Worm (Caenorhabditis elegans) whole organism, mixed stage, embryonic: Measurements from ENCODE around the gene srlf-23.
A peak's percentile ranks its signal among the peaks of the same experiment; 100 is the strongest.

Experiments
- M03D4.4 ChIP-seq: sonication (generic microtip); optimal IDR thresholded peaks from 2 replicates; lab custom pipeline; 2017; ENCODE audit warnings: mild to moderate bottlenecking, missing genetic modification characterization, missing compliant biosample characterization
- bed-3 ChIP-seq: fragments of 200-800 bp; sonication (Bioruptor generic); optimal IDR thresholded peaks from 3 replicates; lab custom pipeline; 2018; ENCODE audit warnings: mild to moderate bottlenecking, missing genetic modification characterization, moderate library complexity, missing compliant biosample characterization
- blmp-1 ChIP-seq: fragments of 150-350 bp; optimal IDR thresholded peaks from 2 replicates; lab custom pipeline; 2014; ENCODE audit warnings: missing biosample characterization, missing genetic modification characterization
- ceh-39 ChIP-seq: fragments of 150-350 bp; optimal IDR thresholded peaks from 2 replicates; lab custom pipeline; 2014; ENCODE audit warnings: missing biosample characterization, missing genetic modification characterization
- ceh-43 ChIP-seq: fragments of 200-800 bp; sonication (Bioruptor generic); optimal IDR thresholded peaks from 2 replicates; lab custom pipeline; 2018; ENCODE audit warnings: mild to moderate bottlenecking, missing genetic modification characterization, moderate library complexity, missing compliant biosample characterization
- ceh-83 ChIP-seq: fragments of 200-800 bp; sonication (Bioruptor generic); optimal IDR thresholded peaks from 2 replicates; lab custom pipeline; 2018; ENCODE audit warnings: mild to moderate bottlenecking, missing genetic modification characterization, missing compliant biosample characterization
- cnd-1 ChIP-seq: fragments of 200-800 bp; sonication (Bioruptor generic); optimal IDR thresholded peaks from 2 replicates; lab custom pipeline; 2018; ENCODE audit warnings: mild to moderate bottlenecking, missing genetic modification characterization, missing compliant biosample characterization
- drap-1 ChIP-seq: fragments of 200-800 bp; sonication (Bioruptor generic); optimal IDR thresholded peaks from 3 replicates; lab custom pipeline; 2018; ENCODE audit warnings: mild to moderate bottlenecking, missing genetic modification characterization, missing compliant biosample characterization
- elt-1 ChIP-seq: sonication (generic microtip); optimal IDR thresholded peaks from 2 replicates; lab custom pipeline; 2017; ENCODE audit warnings: missing genetic modification characterization, mild to moderate bottlenecking, missing compliant biosample characterization, antibody characterized with exemption, moderate library complexity, borderline replicate concordance; ENCODE audit not compliant: insufficient read depth
- elt-3 ChIP-seq: fragments of 150-350 bp; optimal IDR thresholded peaks from 2 replicates; lab custom pipeline; 2014; ENCODE audit warnings: missing biosample characterization, missing genetic modification characterization
- flh-1 ChIP-seq: fragments of 200-800 bp; sonication (Bioruptor generic); optimal IDR thresholded peaks from 2 replicates; lab custom pipeline; 2018; ENCODE audit warnings: mild to moderate bottlenecking, missing genetic modification characterization, moderate library complexity, missing compliant biosample characterization
- ham-2 ChIP-seq: fragments of 200-800 bp; sonication (Bioruptor generic); optimal IDR thresholded peaks from 2 replicates; lab custom pipeline; 2018; ENCODE audit warnings: mild to moderate bottlenecking, missing genetic modification characterization, missing compliant biosample characterization
- hlh-1 ChIP-seq: fragments of 150-350 bp; optimal IDR thresholded peaks from 2 replicates; lab custom pipeline; 2014; ENCODE audit warnings: missing biosample characterization, missing genetic modification reagents, missing genetic modification characterization
- lin-13 ChIP-seq: fragments of 150-350 bp; optimal IDR thresholded peaks from 2 replicates; lab custom pipeline; 2014; ENCODE audit warnings: missing biosample characterization, missing genetic modification characterization
- lin-32 ChIP-seq: fragments of 200-800 bp; sonication (Bioruptor generic); optimal IDR thresholded peaks from 2 replicates; lab custom pipeline; 2018; ENCODE audit warnings: mild to moderate bottlenecking, missing genetic modification characterization, missing compliant biosample characterization
- lsy-2 ChIP-seq: fragments of 150-350 bp; optimal IDR thresholded peaks from 2 replicates; lab custom pipeline; 2014; ENCODE audit warnings: missing biosample characterization, missing genetic modification characterization
- mab-5 ChIP-seq: fragments of 150-350 bp; optimal IDR thresholded peaks from 2 replicates; lab custom pipeline; 2014; ENCODE audit warnings: missing biosample characterization, missing genetic modification characterization
- mep-1 ChIP-seq: fragments of 150-350 bp; optimal IDR thresholded peaks from 2 replicates; lab custom pipeline; 2017; ENCODE audit warnings: missing biosample characterization, missing genetic modification reagents, missing genetic modification characterization, inconsistent platforms
- mls-2 ChIP-seq: sonication (generic microtip); optimal IDR thresholded peaks from 2 replicates; lab custom pipeline; 2016; ENCODE audit warnings: mild to moderate bottlenecking, missing genetic modification characterization, moderate library complexity, missing compliant biosample characterization
- nhr-12 ChIP-seq: fragments of 150-350 bp; optimal IDR thresholded peaks from 2 replicates; lab custom pipeline; 2014; ENCODE audit warnings: missing biosample characterization, missing genetic modification characterization
- nhr-2 ChIP-seq: fragments of 150-350 bp; optimal IDR thresholded peaks from 2 replicates; lab custom pipeline; 2014; ENCODE audit warnings: missing biosample characterization, missing genetic modification characterization
- nhr-237 ChIP-seq: fragments of 150-350 bp; optimal IDR thresholded peaks from 2 replicates; lab custom pipeline; 2014; ENCODE audit warnings: missing biosample characterization, missing genetic modification characterization
- nhr-28 ChIP-seq: fragments of 150-350 bp; optimal IDR thresholded peaks from 2 replicates; lab custom pipeline; 2014; ENCODE audit warnings: missing biosample characterization, missing genetic modification characterization
- nhr-76 ChIP-seq: sonication (generic microtip); optimal IDR thresholded peaks from 2 replicates; lab custom pipeline; 2017; ENCODE audit warnings: missing biosample characterization, missing genetic modification characterization
- pha-4 ChIP-seq: fragments of 150-350 bp; optimal IDR thresholded peaks from 2 replicates; lab custom pipeline; 2018; ENCODE audit warnings: missing biosample characterization, missing genetic modification reagents, missing genetic modification characterization
- sem-2 ChIP-seq: fragments of 200-800 bp; sonication (Bioruptor generic); optimal IDR thresholded peaks from 2 replicates; lab custom pipeline; 2018; ENCODE audit warnings: mild to moderate bottlenecking, missing genetic modification characterization, missing compliant biosample characterization
- sptf-1 ChIP-seq: sonication (generic microtip); optimal IDR thresholded peaks from 2 replicates; lab custom pipeline; 2017; ENCODE audit warnings: mild to moderate bottlenecking, missing genetic modification characterization, moderate library complexity, missing compliant biosample characterization
- tbx-8 ChIP-seq: fragments of 200-800 bp; sonication (Bioruptor generic); optimal IDR thresholded peaks from 2 replicates; lab custom pipeline; 2018; ENCODE audit warnings: mild to moderate bottlenecking, missing genetic modification characterization, moderate library complexity, missing compliant biosample characterization
- unc-120 ChIP-seq: sonication (generic microtip); optimal IDR thresholded peaks from 2 replicates; lab custom pipeline; 2017; ENCODE audit warnings: missing genetic modification characterization, missing compliant biosample characterization; ENCODE audit not compliant: poor library complexity, severe bottlenecking
- unc-39 ChIP-seq: fragments of 150-350 bp; optimal IDR thresholded peaks from 2 replicates; lab custom pipeline; 2014; ENCODE audit warnings: missing biosample characterization, missing genetic modification characterization
- unc-62 ChIP-seq: fragments of 150-350 bp; optimal IDR thresholded peaks from 2 replicates; lab custom pipeline; 2014; ENCODE audit warnings: missing biosample characterization, missing genetic modification reagents, missing genetic modification characterization
- zip-8 ChIP-seq: fragments of 150-350 bp; optimal IDR thresholded peaks from 2 replicates; lab custom pipeline; 2014; ENCODE audit warnings: missing biosample characterization, missing genetic modification characterization
- ztf-11 ChIP-seq: fragments of 150-350 bp; optimal IDR thresholded peaks from 2 replicates; lab custom pipeline; 2014; ENCODE audit warnings: missing biosample characterization, missing genetic modification characterization

srlf-23 gene

DNA sequence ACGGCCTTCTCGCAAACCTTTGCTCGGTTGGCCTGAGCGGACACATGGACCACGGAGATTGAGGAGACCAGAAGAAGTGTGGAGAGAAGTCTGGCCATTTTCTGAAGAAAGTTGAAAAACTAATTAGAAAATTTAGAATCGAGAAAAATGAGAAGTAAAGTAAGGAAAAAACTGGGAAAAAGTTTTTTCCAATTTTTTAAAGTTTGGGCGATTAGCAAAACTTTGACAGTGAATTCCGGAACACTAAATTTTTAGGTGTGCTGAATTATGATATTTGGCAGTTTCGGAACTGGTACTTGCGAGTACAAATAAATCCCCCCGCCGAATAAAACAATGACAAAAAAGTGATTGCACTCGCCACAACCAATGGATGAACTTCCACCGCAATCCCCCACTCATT is 26.6 kb downstream of the srlf-23 start, which contains the start of gene T02B11.3:
TSS of gene T02B11.3 (minus strand) at position 101 of the 400 bp plus-strand sequence.
- no peak for TF ChIP-seq unc-120
- no peak for TF ChIP-seq nhr-76 (tag; lab: Kevin White, UChicago)
- TF ChIP-seq flh-1, result no peak
- TF ChIP-seq tbx-8, result no peak

ce11 chrV:858841-859456 is 34.4 kb downstream of the srlf-23 start:
- peak; percentile 48 for TF ChIP-seq ceh-83 (GFP tag; lab: Kevin White, UChicago)
- TF ChIP-seq mep-1 (tag; lab: Kevin White, UChicago), result no peak

ce11 chrV:856549-856948 is 36.8 kb downstream of the srlf-23 start, which contains the start of gene K09C6.2:
K09C6.2 (plus strand) TSS chrV:856849.
- TF ChIP-seq ceh-43 (GFP tag; lab: Kevin White, UChicago) (no peak), zip-8 (tag; lab: Kevin White, UChicago) (no peak), cnd-1 (no peak), nhr-2 (tag; lab: Kevin White, UChicago) (no peak)

- no peak for TF ChIP-seq nhr-28 (tag; lab: Kevin White, UChicago)
- TF ChIP-seq ceh-43 (GFP tag; lab: Kevin White, UChicago), result no peak
- TF ChIP-seq sptf-1, result no peak
- TF ChIP-seq unc-120, result no peak
- no peak for TF ChIP-seq lin-13 (tag; lab: Kevin White, UChicago)
- no peak for TF ChIP-seq mab-5
- no peak for TF ChIP-seq pha-4 (tag; lab: Kevin White, UChicago)
- no peak for TF ChIP-seq ztf-11 (tag; lab: Kevin White, UChicago)
- no peak for TF ChIP-seq flh-1
- TF ChIP-seq lin-32, result no peak
- no peak for TF ChIP-seq tbx-8
- no peak for TF ChIP-seq unc-62
- no peak for TF ChIP-seq mls-2
- TF ChIP-seq ceh-39 (tag; lab: Kevin White, UChicago), result no peak
- no peak for TF ChIP-seq ceh-83 (GFP tag; lab: Kevin White, UChicago)
- TF ChIP-seq cnd-1, result no peak
- no peak for TF ChIP-seq elt-1 (tag; lab: Kevin White, UChicago)
- no peak for TF ChIP-seq unc-39 (tag; lab: Kevin White, UChicago)
- no peak for TF ChIP-seq nhr-237 (tag; lab: Kevin White, UChicago)
These were observed 38.4 kb downstream of the srlf-23 start, which contains the start of gene K09C6.9 for ce11 chrV:854966-855365. K09C6.9 (minus strand) TSS chrV:855066.

DNA sequence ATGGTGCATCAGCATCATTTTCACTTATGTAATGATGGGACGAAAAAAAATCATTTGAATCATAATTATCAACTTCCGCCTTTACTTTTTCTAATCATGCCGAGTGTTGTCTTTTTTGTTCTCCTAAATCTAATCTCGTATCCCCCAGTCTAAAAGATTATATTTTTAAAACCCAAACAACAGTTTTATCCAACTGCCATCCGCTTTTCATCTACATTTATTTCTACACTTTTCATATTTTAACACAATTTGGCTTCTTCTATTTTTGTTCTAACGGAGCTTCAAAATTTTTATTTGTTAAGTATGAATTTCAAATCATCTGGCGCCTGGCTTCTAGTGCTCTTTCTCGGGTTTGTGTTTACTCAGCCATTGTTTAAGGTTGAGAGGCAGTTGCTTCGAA is 41.2 kb downstream of the srlf-23 start, which contains the start of gene K09C6.3:
TSS of gene K09C6.3 (plus strand) at position 301 of the 400 bp plus-strand sequence.
- TF ChIP-seq nhr-2 (tag; lab: Kevin White, UChicago) (no peak), mep-1 (tag; lab: Kevin White, UChicago) (no peak), M03D4.4 (tag; lab: Kevin White, UChicago) (no peak), hlh-1 (no peak), zip-8 (tag; lab: Kevin White, UChicago) (no peak), unc-39 (tag; lab: Kevin White, UChicago) (no peak)
- TF ChIP-seq, all 35 proteins: peak for 0

DNA sequence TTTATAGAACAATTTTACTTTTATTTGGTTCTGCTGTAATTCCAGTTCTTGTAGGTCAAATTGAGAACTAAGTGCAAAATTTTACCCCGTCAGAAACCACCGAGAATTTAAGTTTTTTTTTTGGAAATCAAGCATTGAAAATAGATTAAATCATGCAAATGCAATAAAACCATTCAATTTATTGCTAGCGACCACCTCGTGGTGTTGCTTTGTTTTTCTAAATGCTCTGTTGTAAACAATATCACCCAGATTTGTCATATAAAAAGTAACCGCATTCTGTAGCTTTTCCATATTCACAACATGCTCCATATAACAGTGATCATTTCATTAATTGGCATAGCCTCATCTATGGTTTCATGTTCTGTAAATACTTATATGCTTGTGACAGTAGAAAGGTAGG is 43.8 kb downstream of the srlf-23 start, which contains the start of gene srbc-12:
TSS of gene srbc-12 (plus strand) at position 301 of the 400 bp plus-strand sequence.
- no peak for TF ChIP-seq hlh-1
- TF ChIP-seq sem-2, result no peak
- no peak for TF ChIP-seq unc-120
- TF ChIP-seq ztf-11 (tag; lab: Kevin White, UChicago), result no peak
- TF ChIP-seq nhr-2 (tag; lab: Kevin White, UChicago), result no peak
- TF ChIP-seq sptf-1, result no peak
- no peak for TF ChIP-seq elt-3 (tag; lab: Kevin White, UChicago)
- TF ChIP-seq nhr-76 (tag; lab: Kevin White, UChicago), result no peak
- TF ChIP-seq ceh-83 (GFP tag; lab: Kevin White, UChicago), result no peak

DNA sequence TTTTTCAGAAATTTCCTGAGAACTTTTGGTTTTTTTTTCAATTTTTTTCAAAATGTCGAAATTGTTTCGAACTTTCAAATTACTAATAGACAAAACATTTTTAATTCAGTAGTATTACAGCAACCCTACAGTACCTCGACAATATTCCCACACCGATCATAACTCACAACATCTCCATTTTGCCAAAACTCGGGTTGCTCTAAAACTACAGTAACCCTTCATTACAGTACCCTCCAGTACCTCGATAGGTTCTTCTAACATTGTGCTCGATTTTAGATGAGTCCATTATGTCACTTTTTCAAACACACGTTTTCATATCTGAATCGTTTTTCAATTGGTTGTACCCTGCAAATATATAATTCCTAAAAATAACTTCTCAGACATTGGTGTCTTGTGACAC is 44.3 kb downstream of the srlf-23 start:
- TF ChIP-seq nhr-76 (tag; lab: Kevin White, UChicago) (no peak), lsy-2 (no peak), bed-3 (GFP tag; lab: Kevin White, UChicago) (no peak), lin-13 (tag; lab: Kevin White, UChicago) (no peak), nhr-12 (tag; lab: Kevin White, UChicago) (no peak), ham-2 (GFP tag; lab: Kevin White, UChicago) (no peak), drap-1 (GFP tag; lab: Kevin White, UChicago) (no peak), pha-4 (tag; lab: Kevin White, UChicago) (no peak), tbx-8 (no peak), unc-120 (no peak), elt-1 (tag; lab: Kevin White, UChicago) (no peak), blmp-1 (tag; lab: Kevin White, UChicago) (no peak), cnd-1 (no peak), unc-62 (no peak)
- TF ChIP-seq, all 35 proteins: peak for 0
